Fruit fly (Drosophila melanogaster): ENCODE measurements around the gene CG31546.
A peak's percentile ranks its signal among the peaks of the same experiment; 100 is the strongest.

The CG31546 gene

dm6 chr3R:5658984-5659802 lies 23.8 kb upstream of the CG31546 start (continued):
- TF ChIP-seq CG6272 (GFP tag; IDR thresholded peaks at IDR 0.05) (no peak), onecut (GFP tag; IDR thresholded peaks at IDR 0.05) (no peak), wor (GFP tag; IDR thresholded peaks at IDR 0.05) (no peak), ato (GFP tag; IDR thresholded peaks at IDR 0.05; ENCODE audit: partially characterized antibody) (no peak), CG7372 (GFP tag; IDR thresholded peaks at IDR 0.05) (no peak), Dip3 (GFP tag; optimal IDR thresholded peaks at IDR 0.05) (no peak), MTF-1 (GFP tag; optimal IDR thresholded peaks at IDR 0.05; ENCODE audit: borderline replicate concordance) (no peak), pnt (GFP tag; optimal IDR thresholded peaks at IDR 0.05) (no peak), CG3726 (GFP tag; IDR thresholded peaks at IDR 0.05) (no peak), repo (GFP tag; optimal IDR thresholded peaks at IDR 0.05) (no peak), Oli (tag; optimal IDR thresholded peaks at IDR 0.05) (no peak), CG18476 (GFP tag; optimal IDR thresholded peaks at IDR 0.05) (no peak), CG11560 (tag; IDR thresholded peaks at IDR 0.05) (no peak), crp (GFP tag; optimal IDR thresholded peaks at IDR 0.05) (peak in 1 of 2 experiments; percentile 20), amos (GFP tag; IDR thresholded peaks at IDR 0.05; ENCODE audit: partially characterized antibody) (peak; percentile 54), CG8359 (GFP tag; optimal IDR thresholded peaks at IDR 0.05; ENCODE audit: borderline replicate concordance) (no peak), MBD-R2 (GFP tag; IDR thresholded peaks at IDR 0.05) (peak; percentile 17; the same call in 1 of the 2 replicates), rib (GFP tag; IDR thresholded peaks at IDR 0.05) (no peak), scrt (GFP tag; optimal IDR thresholded peaks at IDR 0.05) (no peak), btn (GFP tag; optimal IDR thresholded peaks at IDR 0.05) (no peak), CG4820 (GFP tag; optimal IDR thresholded peaks at IDR 0.05) (no peak), mld (GFP tag; IDR thresholded peaks at IDR 0.05; ENCODE audit: partially characterized antibody) (peak; percentile 37; the same call in 1 of the 3 replicates), CG3847 (GFP tag; IDR thresholded peaks at IDR 0.05) (no peak), CG13775 (GFP tag; optimal IDR thresholded peaks at IDR 0.05) (no peak), Nf-YB (GFP tag; optimal IDR thresholded peaks at IDR 0.05) (no peak), Mrtf (GFP tag; IDR thresholded peaks at IDR 0.05) (no peak), CG17359 (tag; optimal IDR thresholded peaks at IDR 0.05) (no peak), Hr51 (GFP tag; optimal IDR thresholded peaks at IDR 0.05) (no peak), CG11398 (GFP tag; optimal IDR thresholded peaks at IDR 0.05) (no peak), Doc3 (GFP tag; IDR thresholded peaks at IDR 0.05; ENCODE audit: partially characterized antibody) (no peak), gsb (GFP tag; IDR thresholded peaks at IDR 0.05) (no peak), Ada2b (GFP tag; IDR thresholded peaks at IDR 0.05) (no peak; the same call in 1 of the 2 replicates), row (GFP tag; IDR thresholded peaks at IDR 0.05) (peak; percentile 28; the same call in 1 of the 3 replicates), luna (GFP tag; optimal IDR thresholded peaks at IDR 0.05) (no peak), CG14860 (GFP tag; IDR thresholded peaks at IDR 0.05; ENCODE audit: partially characterized antibody) (no peak), Ravus (GFP tag; IDR thresholded peaks at IDR 0.05) (no peak), peb (GFP tag; IDR thresholded peaks at IDR 0.05) (no peak), CG2199 (GFP tag; IDR thresholded peaks at IDR 0.05) (no peak), bab2 (GFP tag; optimal IDR thresholded peaks at IDR 0.05) (no peak), Lhr (GFP tag; optimal IDR thresholded peaks at IDR 0.05) (no peak), seq (GFP tag; IDR thresholded peaks at IDR 0.05) (no peak), jigr1 (GFP tag; IDR thresholded peaks at IDR 0.05) (no peak), CG14965 (GFP tag; optimal IDR thresholded peaks at IDR 0.05; ENCODE audit: borderline replicate concordance) (no peak), CG11504 (tag; optimal IDR thresholded peaks at IDR 0.05) (no peak), Rfx (GFP tag; IDR thresholded peaks at IDR 0.05) (peak; percentile 26), vvl (GFP tag; IDR thresholded peaks at IDR 0.05) (peak; percentile 31; the same call in 1 of the 2 replicates), HmgZ (tag; optimal IDR thresholded peaks at IDR 0.05) (no peak), zfh2 (GFP tag; optimal IDR thresholded peaks at IDR 0.05) (no peak), ftz-f1 (GFP tag; optimal IDR thresholded peaks at IDR 0.05) (no peak)
